Worm (Caenorhabditis elegans): Measurements from ENCODE around the gene grp-1.

DNA sequence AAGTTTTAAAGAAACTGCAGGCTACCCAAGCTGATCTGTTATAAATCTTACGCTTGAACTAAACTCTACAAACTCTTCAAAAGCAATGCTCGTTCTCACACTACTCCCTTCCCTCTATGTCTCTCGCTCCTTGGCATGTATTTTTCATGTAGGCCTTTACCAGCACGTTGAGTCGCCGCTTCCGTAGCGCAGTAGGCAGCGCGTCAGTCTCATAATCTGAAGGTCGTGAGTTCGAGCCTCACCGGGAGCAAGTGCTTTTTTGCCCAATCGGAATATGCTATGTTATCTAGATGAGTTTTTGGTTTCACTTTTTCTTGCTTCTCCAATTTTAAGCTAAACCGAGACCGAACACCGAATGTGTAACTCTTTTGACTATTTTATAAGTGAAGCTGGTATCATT is 21.0 kb downstream of the grp-1 start:
- peak; percentile 86 for TF ChIP-seq ztf-29 (GFP tag; IDR thresholded peaks at IDR 0.05)
- TF ChIP-seq cog-1 (tag; optimal IDR thresholded peaks at IDR 0.05): peak; percentile 45
- peak; percentile 92 for TF ChIP-seq flt-1 (GFP tag; IDR thresholded peaks at IDR 0.05)
- peak; percentile 73 for TF ChIP-seq ref-1 (GFP tag; conservative IDR thresholded peaks at IDR 0.05)
- peak; percentile 89 for TF ChIP-seq ztf-23 (GFP tag; IDR thresholded peaks at IDR 0.05)
- TF ChIP-seq tab-1 (GFP tag; IDR thresholded peaks at IDR 0.05): peak; percentile 89

All from whole organism, midembryonic.